Fruit fly (Drosophila melanogaster): ENCODE results near the gene tos.
A peak's percentile ranks its signal among the peaks of the same experiment; 100 is the strongest.

tos gene

DNA sequence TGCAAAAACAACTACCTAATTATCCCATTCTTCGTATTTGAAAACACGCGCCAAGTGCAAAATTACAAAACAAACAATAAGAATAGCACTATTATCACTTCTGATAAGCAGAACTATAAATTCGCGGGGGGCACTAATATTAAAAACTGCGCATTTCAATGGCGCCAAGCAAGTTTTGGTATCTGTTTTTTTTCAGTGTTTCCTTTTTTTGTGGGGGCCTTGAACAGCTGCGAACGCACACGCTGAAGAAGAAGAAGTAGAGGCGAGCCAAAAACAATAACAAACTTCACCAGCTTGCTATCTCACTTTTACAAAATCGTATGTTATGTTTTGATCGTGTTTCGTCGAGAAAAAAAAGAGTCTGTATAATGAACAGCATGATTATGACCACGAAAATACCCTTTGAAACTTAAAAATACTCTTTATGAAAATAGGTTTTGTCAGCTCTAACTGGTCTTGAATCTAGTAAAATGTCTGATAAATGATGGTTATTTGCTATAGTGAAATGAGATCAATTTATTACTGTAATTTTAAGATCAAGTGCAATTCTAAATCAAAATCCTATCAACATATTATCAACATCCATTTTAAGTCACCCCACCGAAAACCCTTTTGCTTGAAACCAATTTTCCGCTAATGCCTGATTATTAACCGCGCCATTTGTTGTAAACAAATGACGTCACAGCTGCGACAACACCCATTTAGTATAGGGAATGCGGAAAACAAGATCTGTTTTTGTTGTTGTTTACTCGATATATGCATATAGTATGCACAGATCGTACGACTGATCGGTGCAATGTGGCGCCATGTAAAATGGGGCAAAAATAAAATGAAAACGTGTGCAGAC lies 12.2 kb upstream of the tos start (continued):
- TF ChIP-seq Bdp1 (GFP tag; optimal IDR thresholded peaks at IDR 0.05) (no peak), CG18262 (tag; optimal IDR thresholded peaks at IDR 0.05) (peak; percentile 62), cg (GFP tag; optimal IDR thresholded peaks at IDR 0.05) (no peak), Mrtf (GFP tag; IDR thresholded peaks at IDR 0.05) (peak; percentile 55; the same call in 2 of the 3 replicates), CG17829 (tag; optimal IDR thresholded peaks at IDR 0.05) (peak; percentile 30), h (optimal IDR thresholded peaks at IDR 0.05) (no peak), sqz (GFP tag; optimal IDR thresholded peaks at IDR 0.05) (peak; percentile 99), CG18619 (GFP tag; optimal IDR thresholded peaks at IDR 0.05) (peak; percentile 16), CG5245 (GFP tag; optimal IDR thresholded peaks at IDR 0.05) (no peak), CG7556 (GFP tag; optimal IDR thresholded peaks at IDR 0.05) (peak; percentile 70), tgo (GFP tag; IDR thresholded peaks at IDR 0.05) (peak; percentile 67), CG3163 (GFP tag; optimal IDR thresholded peaks at IDR 0.05) (peak; percentile 38), chinmo (GFP tag; IDR thresholded peaks at IDR 0.05; ENCODE audit: partially characterized antibody) (peak; percentile 70; the same call in 2 of the 4 replicates), CG4707 (GFP tag; optimal IDR thresholded peaks at IDR 0.05) (no peak), trem (tag; optimal IDR thresholded peaks at IDR 0.05) (peak; percentile 14), maf-S (GFP tag; optimal IDR thresholded peaks at IDR 0.05) (peak; percentile 50), eyg (GFP tag; optimal IDR thresholded peaks at IDR 0.05) (no peak), lov (optimal IDR thresholded peaks at IDR 0.05) (no peak), lov (GFP tag; IDR thresholded peaks at IDR 0.05) (0 out of 3 replicates have a peak, but pooled peaks have one; percentile 31), bab2 (GFP tag; optimal IDR thresholded peaks at IDR 0.05) (peak; percentile 51), HLH54F (GFP tag; optimal IDR thresholded peaks at IDR 0.05) (peak; percentile 53), CG12236 (GFP tag; optimal IDR thresholded peaks at IDR 0.05) (peak; percentile 35), lola (GFP tag; optimal IDR thresholded peaks at IDR 0.05) (peak in 1 of 3 experiments; percentile 23), Opbp (GFP tag; IDR thresholded peaks at IDR 0.05; ENCODE audit: partially characterized antibody) (no peak), MTF-1 (GFP tag; optimal IDR thresholded peaks at IDR 0.05; ENCODE audit: borderline replicate concordance) (peak; percentile 46), Dbx (GFP tag; IDR thresholded peaks at IDR 0.05) (peak; percentile 72; the same call in 2 of the 3 replicates), Gug (GFP tag; IDR thresholded peaks at IDR 0.05) (peak; percentile 66; the same call in 3 of the 4 replicates), CG15073 (GFP tag; optimal IDR thresholded peaks at IDR 0.05) (peak; percentile 7), CG9817 (tag; optimal IDR thresholded peaks at IDR 0.05) (peak; percentile 2), CG9727 (GFP tag; optimal IDR thresholded peaks at IDR 0.05) (peak; percentile 66), Gsc (GFP tag; IDR thresholded peaks at IDR 0.05) (0 out of 2 replicates have a peak, but pooled peaks have one; percentile 14), chm (GFP tag; IDR thresholded peaks at IDR 0.05) (no peak; the same call in 1 of the 2 replicates), CG34224 (GFP tag; IDR thresholded peaks at IDR 0.05; ENCODE audit: partially characterized antibody) (no peak; the same call in 2 of the 3 replicates), gro (GFP tag; optimal IDR thresholded peaks at IDR 0.05) (peak; percentile 76), CG9876 (GFP tag; optimal IDR thresholded peaks at IDR 0.05) (peak; percentile 48), Dll (GFP tag; IDR thresholded peaks at IDR 0.05; ENCODE audit: partially characterized antibody) (no peak), CG8478 (optimal IDR thresholded peaks at IDR 0.05) (no peak), mirr (GFP tag; optimal IDR thresholded peaks at IDR 0.05) (peak; percentile 74), Elba2 (GFP tag; optimal IDR thresholded peaks at IDR 0.05) (peak; percentile 72), klu (GFP tag; IDR thresholded peaks at IDR 0.05) (no peak), B-H2 (GFP tag; optimal IDR thresholded peaks at IDR 0.05) (peak; percentile 75), cwo (GFP tag; optimal IDR thresholded peaks at IDR 0.05) (peak; percentile 75), Ets65A (GFP tag) (peak; percentile 89), CoRest (tag; optimal IDR thresholded peaks at IDR 0.05) (peak; percentile 13), z (GFP tag; IDR thresholded peaks at IDR 0.05) (no peak), CG4617 (GFP tag; optimal IDR thresholded peaks at IDR 0.05; ENCODE audit: borderline replicate concordance) (peak; percentile 17), tap (tag; optimal IDR thresholded peaks at IDR 0.05) (no peak), ato (GFP tag; IDR thresholded peaks at IDR 0.05; ENCODE audit: partially characterized antibody) (no peak), lab (GFP tag; optimal IDR thresholded peaks at IDR 0.05) (peak; percentile 81)

Measured in whole organism, embryonic.